Worm (Caenorhabditis elegans): ENCODE measurements around the gene dli-1.
A peak's percentile ranks its signal among the peaks of the same experiment; 100 is the strongest.

Gene dli-1

DNA sequence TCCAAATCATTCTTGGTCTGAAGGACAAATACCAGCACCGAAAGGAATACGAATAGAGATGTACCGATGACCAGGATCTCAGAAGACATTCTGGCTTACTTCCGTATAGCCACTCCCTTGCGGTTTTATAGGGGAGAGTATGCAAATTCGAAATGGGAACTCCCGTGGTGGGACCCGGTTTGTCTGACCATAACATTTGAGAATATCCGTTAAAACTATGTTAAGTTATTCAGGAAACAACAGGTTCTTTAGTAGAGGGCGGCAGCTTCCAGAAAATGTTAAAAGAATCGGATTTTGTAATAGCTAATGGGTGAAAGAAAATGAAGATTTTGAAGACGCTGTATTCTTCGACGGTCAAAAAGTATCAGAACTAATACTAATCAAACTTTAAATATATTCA, 31.4 kb downstream of the dli-1 start, which contains the start of gene col-131:
TSS of gene col-131 (minus strand) at position 101 of the 400 bp plus-strand sequence.
- TF ChIP-seq flt-1 (GFP tag; IDR thresholded peaks at IDR 0.05) (no peak), F13C5.2 (tag; optimal IDR thresholded peaks at IDR 0.05) (no peak), tra-4 (tag; optimal IDR thresholded peaks at IDR 0.05) (no peak), hmg-4 (GFP tag; optimal IDR thresholded peaks at IDR 0.05) (no peak), ets-7 (tag; optimal IDR thresholded peaks at IDR 0.05) (no peak), ceh-36 (tag; optimal IDR thresholded peaks at IDR 0.05) (no peak), ceh-13 (GFP tag; optimal IDR thresholded peaks at IDR 0.05) (no peak), scrt-1 (GFP tag; IDR thresholded peaks at IDR 0.05) (no peak), sea-1 (GFP tag; conservative IDR thresholded peaks at IDR 0.05) (no peak), ama-1 (optimal IDR thresholded peaks at IDR 0.05) (no peak), aly-1 (tag; optimal IDR thresholded peaks at IDR 0.05) (no peak), hmbx-1 (tag; optimal IDR thresholded peaks at IDR 0.05) (no peak), tbx-11 (GFP tag; IDR thresholded peaks at IDR 0.05) (no peak), hnd-1 (tag; optimal IDR thresholded peaks at IDR 0.05) (no peak), tbx-37 (GFP tag; conservative IDR thresholded peaks at IDR 0.05) (no peak), B0310.2 (tag; optimal IDR thresholded peaks at IDR 0.05) (no peak), pes-1 (GFP tag; IDR thresholded peaks at IDR 0.05) (no peak)

DNA sequence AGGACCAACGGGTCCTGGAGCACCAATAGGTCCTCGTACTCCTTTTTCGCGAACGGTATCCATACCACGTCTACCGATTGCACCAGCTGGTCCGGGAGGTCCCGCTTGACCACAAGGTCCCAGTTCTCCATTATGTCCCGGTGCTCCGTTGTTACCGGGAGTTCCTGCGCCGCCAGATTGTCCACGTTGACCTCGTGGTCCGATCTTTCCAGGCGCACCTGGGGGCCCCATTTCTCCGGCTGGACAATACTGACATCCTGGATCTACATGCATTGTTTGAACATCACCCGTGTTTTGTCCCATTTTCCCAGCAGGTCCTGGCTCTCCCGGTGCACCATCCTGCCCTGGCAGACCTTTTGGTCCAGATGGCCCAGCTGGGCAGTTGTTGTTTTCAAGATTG, 32.5 kb downstream of the dli-1 start:
- no peak for TF ChIP-seq hmbx-1 (tag; optimal IDR thresholded peaks at IDR 0.05)
- no peak for TF ChIP-seq tbx-11 (GFP tag; IDR thresholded peaks at IDR 0.05)
- TF ChIP-seq tbx-37 (GFP tag; conservative IDR thresholded peaks at IDR 0.05) = no peak
- TF ChIP-seq aly-1 (tag; optimal IDR thresholded peaks at IDR 0.05) = no peak
- no peak for TF ChIP-seq ets-7 (tag; optimal IDR thresholded peaks at IDR 0.05)
- TF ChIP-seq pes-1 (GFP tag; IDR thresholded peaks at IDR 0.05) = no peak
- TF ChIP-seq tra-4 (tag; optimal IDR thresholded peaks at IDR 0.05) = no peak
- no peak for TF ChIP-seq scrt-1 (GFP tag; IDR thresholded peaks at IDR 0.05)
- 0 out of 2 replicates have a peak, but pooled peaks have one; percentile 37 for TF ChIP-seq sea-1 (GFP tag; conservative IDR thresholded peaks at IDR 0.05)

DNA sequence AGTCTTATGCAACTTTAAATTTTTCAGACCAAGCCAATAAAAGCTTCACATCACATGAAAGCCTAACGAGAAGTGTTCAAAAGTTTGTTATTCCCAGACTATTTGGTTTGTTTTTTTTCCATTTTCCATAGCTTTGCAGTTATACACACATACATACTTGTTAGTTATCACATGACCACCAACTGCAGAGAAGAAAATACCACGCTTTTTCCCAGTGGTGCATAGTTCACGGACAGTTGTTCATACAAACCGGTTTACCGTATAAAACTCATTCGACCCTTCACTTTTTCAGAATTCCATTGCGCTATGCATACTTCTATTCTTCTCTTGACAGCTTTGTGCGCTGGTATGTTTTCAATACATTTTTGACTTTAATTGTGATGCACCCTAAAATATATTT, 34.9 kb downstream of the dli-1 start, which contains the start of gene scl-5:
TSS of gene scl-5 (plus strand) at position 301 of the 400 bp plus-strand sequence.
- no peak for TF ChIP-seq hnd-1 (tag; optimal IDR thresholded peaks at IDR 0.05)
- no peak for TF ChIP-seq ama-1 (optimal IDR thresholded peaks at IDR 0.05)
- no peak for TF ChIP-seq tbx-11 (GFP tag; IDR thresholded peaks at IDR 0.05)
- no peak for TF ChIP-seq aly-1 (tag; optimal IDR thresholded peaks at IDR 0.05)
- no peak for TF ChIP-seq ceh-36 (tag; optimal IDR thresholded peaks at IDR 0.05)
- TF ChIP-seq sea-1 (GFP tag; conservative IDR thresholded peaks at IDR 0.05) = no peak
- TF ChIP-seq hmg-4 (GFP tag; optimal IDR thresholded peaks at IDR 0.05) = no peak
- TF ChIP-seq pes-1 (GFP tag; IDR thresholded peaks at IDR 0.05) = no peak
- TF ChIP-seq ets-7 (tag; optimal IDR thresholded peaks at IDR 0.05) = no peak
- no peak for TF ChIP-seq F13C5.2 (tag; optimal IDR thresholded peaks at IDR 0.05)
- TF ChIP-seq ceh-13 (GFP tag; optimal IDR thresholded peaks at IDR 0.05) = no peak
- TF ChIP-seq tbx-37 (GFP tag; conservative IDR thresholded peaks at IDR 0.05) = no peak

DNA sequence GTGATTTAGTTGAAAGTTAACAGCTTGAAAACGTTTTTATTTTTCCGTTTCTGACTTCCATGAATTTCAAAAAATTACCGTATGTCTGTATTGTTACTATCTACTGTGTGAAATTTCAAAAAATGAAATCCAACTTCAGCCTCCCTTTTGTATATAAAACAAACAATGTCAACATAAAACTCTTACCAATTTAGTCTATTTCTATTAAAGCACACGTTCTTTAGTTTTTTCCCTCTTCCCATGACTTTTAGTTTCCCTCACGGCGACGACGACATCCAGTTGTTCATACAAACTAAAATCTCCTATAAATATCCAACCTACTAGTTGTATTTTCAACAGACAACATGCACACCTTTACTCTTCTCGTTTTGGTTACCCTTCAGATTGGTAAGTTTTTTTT, 39.3 kb downstream of the dli-1 start, which contains the start of gene scl-3:
TSS of gene scl-3 (plus strand) at position 301 of the 400 bp plus-strand sequence.
- no peak for TF ChIP-seq flt-1 (GFP tag; IDR thresholded peaks at IDR 0.05)

DNA sequence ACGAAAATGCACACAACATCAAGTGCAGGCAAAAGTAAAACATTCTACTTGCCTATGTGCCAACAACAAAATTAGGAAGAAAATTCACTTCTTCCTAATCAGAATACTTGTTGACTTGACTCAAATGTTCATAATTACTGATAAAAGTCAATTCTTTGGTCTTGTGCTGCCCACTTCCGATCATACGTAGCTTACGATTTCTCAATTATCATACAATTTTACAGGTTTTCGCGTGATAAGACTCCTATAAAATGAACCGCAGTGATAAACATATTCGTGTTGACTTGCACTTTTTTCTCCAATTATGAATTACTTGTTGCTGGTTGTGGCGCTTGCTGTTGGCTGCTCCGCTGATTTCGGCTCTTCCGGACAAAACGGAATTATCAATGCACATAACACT, 41.2 kb downstream of the dli-1 start, which contains the start of gene scl-2:
TSS of gene scl-2 (plus strand) at position 293 of the 400 bp plus-strand sequence.
- TF ChIP-seq ceh-13 (GFP tag; optimal IDR thresholded peaks at IDR 0.05) = no peak
- no peak for TF ChIP-seq hmbx-1 (tag; optimal IDR thresholded peaks at IDR 0.05)
- no peak for TF ChIP-seq tbx-37 (GFP tag; conservative IDR thresholded peaks at IDR 0.05)
- no peak for TF ChIP-seq sea-1 (GFP tag; conservative IDR thresholded peaks at IDR 0.05)
- TF ChIP-seq hnd-1 (tag; optimal IDR thresholded peaks at IDR 0.05) = no peak
- TF ChIP-seq hmg-4 (GFP tag; optimal IDR thresholded peaks at IDR 0.05) = no peak

DNA sequence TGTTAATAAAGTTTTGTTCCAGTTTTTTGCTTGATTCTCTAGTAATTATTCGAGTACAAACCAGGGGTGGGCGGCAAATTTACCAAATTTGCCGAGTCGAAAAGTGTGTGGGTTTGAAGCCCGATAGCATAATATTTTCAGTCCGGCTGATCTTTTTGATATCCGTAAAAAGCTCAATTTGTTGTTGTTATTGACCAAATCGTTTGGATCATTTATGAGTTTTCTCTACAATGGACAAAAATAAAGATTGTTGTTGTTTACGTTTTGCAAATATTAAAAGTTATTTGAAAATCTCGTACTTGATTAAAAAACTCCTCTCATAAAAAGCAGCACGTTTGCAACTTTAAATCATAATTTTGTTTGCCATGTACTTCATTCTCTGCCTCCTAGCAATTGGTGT, 42.6 kb downstream of the dli-1 start, which contains the start of gene scl-1:
TSS of gene scl-1 (plus strand) at position 301 of the 400 bp plus-strand sequence.
- TF ChIP-seq pes-1 (GFP tag; IDR thresholded peaks at IDR 0.05) (no peak), sea-1 (GFP tag; conservative IDR thresholded peaks at IDR 0.05) (no peak), B0310.2 (tag; optimal IDR thresholded peaks at IDR 0.05) (no peak), hmbx-1 (tag; optimal IDR thresholded peaks at IDR 0.05) (no peak), tra-4 (tag; optimal IDR thresholded peaks at IDR 0.05) (no peak), tbx-11 (GFP tag; IDR thresholded peaks at IDR 0.05) (no peak), F13C5.2 (tag; optimal IDR thresholded peaks at IDR 0.05) (no peak), ets-7 (tag; optimal IDR thresholded peaks at IDR 0.05) (no peak), ceh-36 (tag; optimal IDR thresholded peaks at IDR 0.05) (no peak), ceh-13 (GFP tag; optimal IDR thresholded peaks at IDR 0.05) (no peak), scrt-1 (GFP tag; IDR thresholded peaks at IDR 0.05) (no peak), ama-1 (optimal IDR thresholded peaks at IDR 0.05) (no peak), hmg-4 (GFP tag; optimal IDR thresholded peaks at IDR 0.05) (no peak), flt-1 (GFP tag; IDR thresholded peaks at IDR 0.05) (no peak)

DNA sequence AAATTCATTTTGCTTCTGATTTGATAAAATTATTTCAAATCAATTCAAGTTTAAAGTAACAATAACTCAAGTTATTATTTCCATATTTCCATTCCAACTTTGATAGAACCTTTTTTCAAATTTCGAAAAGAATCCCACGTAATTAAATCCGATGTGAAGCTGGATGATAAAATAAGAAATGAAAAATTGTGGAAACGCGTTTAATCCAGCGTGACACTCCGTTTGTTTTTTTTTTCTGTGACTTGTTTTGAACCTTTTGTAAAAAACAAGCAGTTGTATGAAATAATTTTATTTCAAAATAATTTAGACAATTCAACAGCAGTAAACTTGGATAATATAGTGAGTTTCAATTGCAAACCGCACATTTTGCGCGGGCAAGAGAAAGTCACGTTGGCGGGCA, 46.0 kb downstream of the dli-1 start, which contains the start of gene F49E11.7:
TSS of gene F49E11.7 (plus strand) at position 301 of the 400 bp plus-strand sequence.
- no peak for TF ChIP-seq ceh-13 (GFP tag; optimal IDR thresholded peaks at IDR 0.05)
- no peak for TF ChIP-seq ama-1 (optimal IDR thresholded peaks at IDR 0.05)
- TF ChIP-seq hnd-1 (tag; optimal IDR thresholded peaks at IDR 0.05) = no peak
- no peak for TF ChIP-seq hmbx-1 (tag; optimal IDR thresholded peaks at IDR 0.05)
- no peak for TF ChIP-seq ets-7 (tag; optimal IDR thresholded peaks at IDR 0.05)
- TF ChIP-seq tbx-11 (GFP tag; IDR thresholded peaks at IDR 0.05) = no peak
- TF ChIP-seq F13C5.2 (tag; optimal IDR thresholded peaks at IDR 0.05) = no peak
- TF ChIP-seq sea-1 (GFP tag; conservative IDR thresholded peaks at IDR 0.05) = no peak
- no peak for TF ChIP-seq tbx-37 (GFP tag; conservative IDR thresholded peaks at IDR 0.05)
- TF ChIP-seq B0310.2 (tag; optimal IDR thresholded peaks at IDR 0.05) = no peak
- no peak for TF ChIP-seq tra-4 (tag; optimal IDR thresholded peaks at IDR 0.05)
- TF ChIP-seq ceh-36 (tag; optimal IDR thresholded peaks at IDR 0.05) = no peak
- TF ChIP-seq aly-1 (tag; optimal IDR thresholded peaks at IDR 0.05) = no peak
- no peak for TF ChIP-seq pes-1 (GFP tag; IDR thresholded peaks at IDR 0.05)
- TF ChIP-seq hmg-4 (GFP tag; optimal IDR thresholded peaks at IDR 0.05) = no peak
- no peak for TF ChIP-seq scrt-1 (GFP tag; IDR thresholded peaks at IDR 0.05)
- TF ChIP-seq flt-1 (GFP tag; IDR thresholded peaks at IDR 0.05) = no peak

Data from whole organism, early embryonic.